Worm (Caenorhabditis elegans): ENCODE results near the gene gadr-4.

Gene gadr-4

ce11 chrII:4089183-4089582 is 26.8 kb upstream of the gadr-4 start (continued):
- TF ChIP-seq chd-7 (tag; optimal IDR thresholded peaks at IDR 0.05) (peak; percentile 1), Y53F4B.3 (GFP tag; IDR thresholded peaks at IDR 0.05) (no peak), dpl-1 (GFP tag; optimal IDR thresholded peaks at IDR 0.05) (no peak), tbp1 (GFP tag; optimal IDR thresholded peaks at IDR 0.05) (peak; percentile 61), let-607 (tag; optimal IDR thresholded peaks at IDR 0.05) (peak in 1 of 2 experiments; percentile 24), nfya-1 (tag; optimal IDR thresholded peaks at IDR 0.05; ENCODE audit: borderline replicate concordance, insufficient read depth) (no peak), bed-1 (GFP tag; IDR thresholded peaks at IDR 0.05) (no peak), F37B4.10 (GFP tag; IDR thresholded peaks at IDR 0.05) (no peak), madf-10 (tag; optimal IDR thresholded peaks at IDR 0.05) (peak; percentile 47), cebp-1 (GFP tag; IDR thresholded peaks at IDR 0.05) (0 out of 2 replicates have a peak, but pooled peaks have one; percentile 20), cebp-1 (tag; optimal IDR thresholded peaks at IDR 0.05) (peak; percentile 73), B0261.1 (tag; optimal IDR thresholded peaks at IDR 0.05) (no peak), B0035.1 (tag; optimal IDR thresholded peaks at IDR 0.05) (no peak), ets-4 (GFP tag; optimal IDR thresholded peaks at IDR 0.05) (peak; percentile 12), hlh-26 (GFP tag; conservative IDR thresholded peaks at IDR 0.05) (no peak), him-1 (tag; optimal IDR thresholded peaks at IDR 0.05) (no peak), hmg-20 (GFP tag; IDR thresholded peaks at IDR 0.05) (no peak), Y95B8A.8 (GFP tag; IDR thresholded peaks at IDR 0.05) (no peak), akir-1 (GFP tag; optimal IDR thresholded peaks at IDR 0.05) (no peak), athp-1 (tag; optimal IDR thresholded peaks at IDR 0.05) (no peak), lag-1 (GFP tag; IDR thresholded peaks at IDR 0.05) (no peak), F57C9.4 (tag; optimal IDR thresholded peaks at IDR 0.05) (no peak), lin-40 (tag; optimal IDR thresholded peaks at IDR 0.05) (peak; percentile 86), B0336.3 (GFP tag; IDR thresholded peaks at IDR 0.05) (peak; percentile 69; the same call in 1 of the 2 replicates), nfya-2 (GFP tag; IDR thresholded peaks at IDR 0.05) (no peak), ekl-4 (GFP tag; IDR thresholded peaks at IDR 0.05) (no peak), ztf-28 (GFP tag; IDR thresholded peaks at IDR 0.05) (no peak), ceh-27 (GFP tag; optimal IDR thresholded peaks at IDR 0.05) (no peak), lin-26 (GFP tag; IDR thresholded peaks at IDR 0.05) (no peak), zim-3 (tag; optimal IDR thresholded peaks at IDR 0.05) (no peak), sdz-38 (tag; optimal IDR thresholded peaks at IDR 0.05) (no peak)

DNA sequence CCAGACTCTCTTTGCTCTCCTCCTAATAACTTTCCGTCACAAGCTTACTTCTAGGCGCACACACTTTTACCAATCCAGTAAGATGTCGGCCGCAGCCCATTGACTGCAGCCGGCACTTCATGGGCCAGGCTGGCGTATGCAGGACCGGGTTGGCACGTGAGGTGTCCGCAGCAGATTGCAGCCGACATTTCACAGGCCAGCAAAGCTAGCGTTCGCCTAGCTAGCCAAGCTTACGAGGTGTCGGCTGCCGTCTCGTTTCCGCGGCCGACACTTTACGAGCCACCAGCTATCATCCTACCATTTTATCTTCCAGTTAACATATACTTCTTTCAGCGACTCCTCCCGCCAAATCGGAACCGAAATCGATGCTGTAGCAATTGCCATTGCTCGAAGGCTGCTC is 23.2 kb upstream of the gadr-4 start:
- TF ChIP-seq zfh-2 (GFP tag; conservative IDR thresholded peaks at IDR 0.05) (peak; percentile 80), ama-1 (optimal IDR thresholded peaks at IDR 0.05) (no peak), ama-1 (GFP tag; optimal IDR thresholded peaks at IDR 0.05) (no peak), egrh-3 (GFP tag; IDR thresholded peaks at IDR 0.05) (peak; percentile 47; the same call in 1 of the 2 replicates)

DNA sequence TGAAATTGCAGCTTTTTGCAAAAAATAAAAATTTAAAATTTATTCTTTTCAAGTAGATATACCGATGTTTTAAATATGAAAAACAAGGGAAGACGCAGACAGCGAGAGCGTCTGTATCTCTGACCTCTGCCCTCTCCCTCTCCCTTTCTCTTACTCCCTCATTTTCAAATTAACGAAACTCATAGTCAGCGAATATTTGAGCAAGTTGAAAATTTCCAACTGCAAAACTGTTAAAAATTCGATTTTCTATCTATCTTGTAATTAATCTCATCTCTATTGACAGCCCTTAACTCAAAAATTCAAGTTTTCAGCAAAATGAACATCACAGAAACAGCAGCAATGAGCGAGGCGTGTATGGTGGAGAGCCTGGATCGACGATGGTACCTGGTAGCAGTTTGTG is 20.4 kb upstream of the gadr-4 start, which contains the start of gene R11F4.2:
Gene R11F4.2 (plus strand): TSS at position 301 of the 400 bp plus-strand sequence.
- TF ChIP-seq F49E8.2 (tag; optimal IDR thresholded peaks at IDR 0.05; ENCODE audit: insufficient read depth), result no peak
- no peak for TF ChIP-seq F39B2.1 (GFP tag; IDR thresholded peaks at IDR 0.05)
- no peak for TF ChIP-seq ztf-18 (tag; optimal IDR thresholded peaks at IDR 0.05)

All from whole organism, young adult.